Worm (Caenorhabditis elegans): ENCODE data around the gene nhr-10.

ce11 chrIII:7072452-7072851 is 42.8 kb downstream of the nhr-10 start, which contains the start of gene lin-37:
- TF ChIP-seq mab-5 (tag; optimal IDR thresholded peaks at IDR 0.05) (no peak), lin-13 (tag; optimal IDR thresholded peaks at IDR 0.05) (no peak), ces-1 (GFP tag; optimal IDR thresholded peaks at IDR 0.05) (no peak), elt-3 (tag; optimal IDR thresholded peaks at IDR 0.05) (no peak), nhr-237 (tag; optimal IDR thresholded peaks at IDR 0.05) (no peak), unc-62 (GFP tag; optimal IDR thresholded peaks at IDR 0.05) (no peak)
